Fruit fly (Drosophila melanogaster): ENCODE results near the gene alpha-Est6.

alpha-Est6 gene

DNA sequence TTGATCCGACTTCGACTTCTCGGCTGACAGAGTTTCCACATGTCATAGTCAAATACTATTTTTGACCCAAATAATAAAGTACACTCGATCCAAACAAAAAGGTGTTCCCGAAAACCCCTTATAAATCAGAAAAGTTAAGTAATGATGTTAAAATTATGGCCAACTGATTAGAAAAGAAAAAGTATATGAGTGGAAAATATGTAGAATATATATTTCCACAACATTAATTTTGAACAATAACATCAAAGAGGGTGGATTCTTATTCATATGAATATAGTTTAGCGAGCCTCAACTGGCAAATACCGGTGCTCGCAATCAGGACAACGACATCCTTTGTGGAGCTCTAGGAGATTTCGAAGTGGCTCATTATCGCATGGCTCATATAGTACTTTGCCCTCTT is at the start of gene alpha-Est6:
alpha-Est6 (minus strand) TSS at position 101 of the 400 bp plus-strand sequence.
- TF ChIP-seq usp (GFP tag; optimal IDR thresholded peaks at IDR 0.05) (no peak), EcR (GFP tag; optimal IDR thresholded peaks at IDR 0.05) (no peak), psq (optimal IDR thresholded peaks at IDR 0.05) (no peak), Dll (optimal IDR thresholded peaks at IDR 0.05) (no peak), pan (optimal IDR thresholded peaks at IDR 0.05) (no peak), CG8478 (optimal IDR thresholded peaks at IDR 0.05) (no peak)

DNA sequence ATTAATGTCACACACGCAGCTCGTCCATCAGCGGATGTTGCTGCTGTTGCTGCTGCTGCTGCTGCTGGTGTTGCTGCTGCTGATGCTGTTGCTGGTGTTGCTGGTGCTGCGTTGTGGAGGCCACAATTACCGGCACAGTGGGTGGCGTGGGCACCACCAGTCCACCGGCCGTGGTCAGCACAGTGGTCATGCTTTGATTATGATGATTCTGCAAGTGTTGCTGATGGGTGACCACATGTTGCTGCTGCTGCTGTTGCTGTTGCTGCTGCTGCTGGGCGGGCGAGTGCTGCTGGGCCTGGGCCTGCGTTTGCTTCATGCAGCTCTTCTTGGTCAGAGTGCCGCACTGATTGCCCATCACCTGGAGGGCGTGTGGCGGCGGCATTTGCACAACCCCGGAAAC is 43.7 kb upstream of the alpha-Est6 start:
- TF ChIP-seq Dll (optimal IDR thresholded peaks at IDR 0.05) (no peak), usp (GFP tag; optimal IDR thresholded peaks at IDR 0.05) (no peak), pan (optimal IDR thresholded peaks at IDR 0.05) (no peak), EcR (GFP tag; optimal IDR thresholded peaks at IDR 0.05) (no peak), CG8478 (optimal IDR thresholded peaks at IDR 0.05) (no peak), psq (optimal IDR thresholded peaks at IDR 0.05) (no peak)

DNA sequence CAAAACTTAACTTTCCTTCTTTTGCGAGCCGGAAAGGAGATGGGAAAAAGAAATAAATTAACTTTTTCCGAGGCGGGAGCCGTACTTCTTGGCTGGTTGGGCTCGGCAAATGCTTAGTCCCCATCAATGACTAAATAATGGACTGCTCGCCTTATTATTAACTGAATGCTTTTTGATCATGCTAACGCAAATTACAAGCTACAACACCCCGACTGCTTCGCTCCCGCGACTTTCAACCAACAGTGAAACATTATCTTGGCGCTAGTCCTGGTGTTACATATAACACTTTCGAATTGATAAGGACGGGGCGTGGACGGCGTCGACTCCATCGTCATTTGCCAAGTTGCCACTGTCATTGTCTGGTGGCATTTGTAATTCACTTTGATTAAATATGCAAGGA is 23.1 kb upstream of the alpha-Est6 start, which contains the start of gene CG45545:
CG45545 (plus strand) TSS at position 301 of the 400 bp plus-strand sequence.
- no peak for TF ChIP-seq psq (optimal IDR thresholded peaks at IDR 0.05)
- TF ChIP-seq usp (GFP tag; optimal IDR thresholded peaks at IDR 0.05): no peak
- TF ChIP-seq EcR (GFP tag; optimal IDR thresholded peaks at IDR 0.05): no peak

DNA sequence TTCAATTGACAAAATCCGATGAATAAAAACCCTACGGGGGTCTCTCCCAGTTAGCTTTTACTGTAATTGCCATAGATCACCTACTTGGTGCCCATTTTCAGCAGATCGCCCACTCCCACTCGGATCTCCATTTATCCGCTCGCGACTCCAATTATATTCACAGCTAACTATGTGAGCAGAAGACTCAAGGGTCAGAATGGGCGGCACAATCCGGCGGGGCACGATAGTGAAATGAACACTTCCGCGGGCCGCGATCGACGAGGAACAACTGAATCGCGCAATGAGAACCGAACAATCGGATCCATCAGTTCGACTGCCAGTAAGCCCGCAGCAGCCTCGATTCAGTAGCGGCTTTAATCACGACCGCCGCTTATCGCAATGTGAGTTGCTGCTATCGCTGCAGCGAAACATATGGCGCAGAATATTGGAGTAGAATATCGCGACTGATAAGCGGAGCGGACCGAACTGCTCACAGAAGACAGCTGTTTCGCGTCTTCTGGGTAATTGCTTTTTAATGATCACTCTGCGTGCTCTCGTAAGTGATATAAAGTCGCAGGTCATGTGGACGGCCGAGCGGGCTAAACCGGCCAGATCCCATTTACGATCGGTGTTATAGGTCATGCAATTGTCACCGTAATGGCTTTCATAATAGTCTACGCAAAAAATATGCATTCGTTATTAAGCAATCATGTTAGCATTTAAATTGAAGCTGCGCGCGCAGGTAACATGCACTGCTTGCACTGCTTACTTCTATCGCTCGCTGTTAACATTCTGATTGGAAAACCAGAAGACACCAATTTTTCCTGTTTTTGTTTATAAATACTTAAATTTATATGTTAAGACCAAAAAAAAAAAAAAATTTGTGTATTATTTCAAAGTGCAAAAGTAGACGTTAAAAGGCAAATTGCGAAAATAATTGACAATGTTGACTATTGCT is 20.5 kb upstream of the alpha-Est6 start, which contains the start of gene alpha-Est1:
alpha-Est1 (minus strand) TSS at position 317 of the 937 bp plus-strand sequence.
- no peak for TF ChIP-seq Dll (optimal IDR thresholded peaks at IDR 0.05)
- no peak for TF ChIP-seq pan (optimal IDR thresholded peaks at IDR 0.05)
- TF ChIP-seq CG8478 (optimal IDR thresholded peaks at IDR 0.05): no peak
- no peak for TF ChIP-seq usp (GFP tag; optimal IDR thresholded peaks at IDR 0.05)
- no peak for TF ChIP-seq psq (optimal IDR thresholded peaks at IDR 0.05)
- no peak for TF ChIP-seq EcR (GFP tag; optimal IDR thresholded peaks at IDR 0.05)

DNA sequence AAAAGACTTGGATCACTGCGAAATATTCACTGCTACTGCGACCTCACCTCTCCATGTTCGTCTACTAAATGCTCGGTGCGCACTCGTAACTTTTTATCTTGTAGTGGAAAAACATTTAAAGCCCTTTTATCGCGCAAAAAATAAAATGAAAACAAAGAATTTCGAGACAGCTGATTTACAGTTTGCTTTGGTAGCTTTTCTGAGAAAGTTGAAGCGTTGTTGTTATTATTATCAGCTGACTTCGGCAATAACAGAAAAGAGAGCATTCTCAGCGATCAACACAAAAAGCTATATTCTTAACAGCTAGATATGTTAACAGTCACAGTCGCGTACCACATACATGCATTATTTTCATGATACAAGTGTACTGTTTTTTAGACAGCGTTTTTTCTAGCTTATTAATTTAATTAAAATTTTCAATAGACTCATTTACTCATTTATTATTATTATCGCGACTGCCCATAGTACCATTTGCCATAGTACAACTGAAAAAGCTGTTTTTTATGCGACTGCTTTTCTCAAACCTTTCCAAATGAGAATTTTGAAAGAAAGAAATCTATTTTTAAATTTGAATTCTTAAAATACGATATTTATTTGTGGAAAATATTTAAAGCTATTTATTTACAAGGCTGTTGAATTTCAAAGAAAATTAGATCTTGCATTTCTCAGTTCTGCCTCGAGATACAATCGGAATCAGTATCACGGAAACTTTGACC is 12.7 kb upstream of the alpha-Est6 start, which contains the start of the genes alpha-Est3 and alpha-Est2:
alpha-Est3 (minus strand) TSS at position 487 of the 716 bp plus-strand sequence.
alpha-Est2 (plus strand) TSS at position 666 of the 716 bp plus-strand sequence.
- TF ChIP-seq pan (optimal IDR thresholded peaks at IDR 0.05) (no peak), EcR (GFP tag; optimal IDR thresholded peaks at IDR 0.05) (no peak), Dll (optimal IDR thresholded peaks at IDR 0.05) (no peak), psq (optimal IDR thresholded peaks at IDR 0.05) (no peak)

DNA sequence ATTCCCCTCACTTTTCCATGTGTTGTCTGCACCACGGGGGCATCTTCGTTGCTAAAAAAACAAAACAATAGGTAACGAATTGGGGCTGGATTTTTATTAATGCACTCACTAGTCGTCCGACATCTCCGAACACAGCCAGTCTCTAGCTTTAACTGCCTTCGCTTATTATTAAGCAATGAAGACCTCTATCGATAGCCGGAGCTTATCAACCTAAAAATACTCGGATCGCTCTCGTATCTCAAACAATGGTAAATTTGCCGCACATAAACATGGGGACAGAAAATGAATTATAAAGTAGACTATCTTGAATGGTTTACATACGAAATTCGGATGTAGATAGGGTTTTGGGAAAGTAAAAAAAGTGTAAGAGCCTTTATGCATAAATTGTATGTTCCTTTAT is 9.9 kb upstream of the alpha-Est6 start, which contains the start of gene alpha-Est4:
alpha-Est4 (minus strand) TSS at position 181 of the 400 bp plus-strand sequence.
- TF ChIP-seq pan (optimal IDR thresholded peaks at IDR 0.05) (no peak), Dll (optimal IDR thresholded peaks at IDR 0.05) (no peak), usp (GFP tag; optimal IDR thresholded peaks at IDR 0.05) (no peak), EcR (GFP tag; optimal IDR thresholded peaks at IDR 0.05) (no peak), CG8478 (optimal IDR thresholded peaks at IDR 0.05) (no peak), psq (optimal IDR thresholded peaks at IDR 0.05) (no peak)

DNA sequence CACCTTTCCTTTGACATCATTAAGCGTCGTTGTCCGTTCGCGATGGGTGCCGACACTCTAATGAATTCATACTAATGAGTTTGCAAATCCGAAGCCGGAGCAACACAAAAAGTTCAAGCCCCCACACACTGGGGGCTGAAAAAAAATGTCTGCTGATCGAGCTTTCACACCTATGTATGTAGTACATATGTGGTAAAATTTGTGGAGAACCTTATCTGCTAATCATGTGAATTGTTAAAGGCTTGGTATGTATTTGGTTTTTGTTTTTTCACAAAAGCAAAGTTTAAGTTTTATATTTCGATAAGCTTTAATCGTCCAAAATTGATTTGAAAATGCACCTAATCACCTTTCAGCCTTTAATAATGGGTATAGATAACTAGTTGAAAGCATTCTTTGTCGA is 7.7 kb upstream of the alpha-Est6 start, which contains the start of gene alpha-Est5:
alpha-Est5 (minus strand) TSS at position 110 of the 400 bp plus-strand sequence.
- no peak for TF ChIP-seq Dll (optimal IDR thresholded peaks at IDR 0.05)
- TF ChIP-seq CG8478 (optimal IDR thresholded peaks at IDR 0.05): no peak
- no peak for TF ChIP-seq psq (optimal IDR thresholded peaks at IDR 0.05)
- no peak for TF ChIP-seq pan (optimal IDR thresholded peaks at IDR 0.05)
- no peak for TF ChIP-seq EcR (GFP tag; optimal IDR thresholded peaks at IDR 0.05)
- TF ChIP-seq usp (GFP tag; optimal IDR thresholded peaks at IDR 0.05): no peak

DNA sequence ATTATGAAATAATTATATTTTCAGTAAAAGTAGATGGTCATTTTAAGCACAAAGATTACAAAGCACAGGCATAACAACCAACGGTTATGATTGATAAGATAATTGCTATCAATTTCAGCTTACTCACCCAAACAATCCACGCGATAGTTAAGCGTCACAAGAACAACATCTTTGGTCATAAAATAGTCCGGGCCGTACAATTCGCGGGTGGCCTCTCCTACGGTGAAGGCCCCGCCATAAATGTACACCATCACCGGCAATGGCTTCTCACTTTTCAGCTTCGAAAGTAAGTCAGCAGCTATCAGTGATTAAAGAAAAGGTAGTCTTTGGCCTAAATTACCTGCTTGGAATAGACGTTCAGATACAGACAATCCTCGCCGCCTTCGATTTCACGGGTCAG is 7.0 kb upstream of the alpha-Est6 start:
- TF ChIP-seq psq (optimal IDR thresholded peaks at IDR 0.05) (no peak), pan (optimal IDR thresholded peaks at IDR 0.05) (no peak), EcR (GFP tag; optimal IDR thresholded peaks at IDR 0.05) (no peak), Dll (optimal IDR thresholded peaks at IDR 0.05) (no peak), CG8478 (optimal IDR thresholded peaks at IDR 0.05) (no peak), usp (GFP tag; optimal IDR thresholded peaks at IDR 0.05) (no peak)

DNA sequence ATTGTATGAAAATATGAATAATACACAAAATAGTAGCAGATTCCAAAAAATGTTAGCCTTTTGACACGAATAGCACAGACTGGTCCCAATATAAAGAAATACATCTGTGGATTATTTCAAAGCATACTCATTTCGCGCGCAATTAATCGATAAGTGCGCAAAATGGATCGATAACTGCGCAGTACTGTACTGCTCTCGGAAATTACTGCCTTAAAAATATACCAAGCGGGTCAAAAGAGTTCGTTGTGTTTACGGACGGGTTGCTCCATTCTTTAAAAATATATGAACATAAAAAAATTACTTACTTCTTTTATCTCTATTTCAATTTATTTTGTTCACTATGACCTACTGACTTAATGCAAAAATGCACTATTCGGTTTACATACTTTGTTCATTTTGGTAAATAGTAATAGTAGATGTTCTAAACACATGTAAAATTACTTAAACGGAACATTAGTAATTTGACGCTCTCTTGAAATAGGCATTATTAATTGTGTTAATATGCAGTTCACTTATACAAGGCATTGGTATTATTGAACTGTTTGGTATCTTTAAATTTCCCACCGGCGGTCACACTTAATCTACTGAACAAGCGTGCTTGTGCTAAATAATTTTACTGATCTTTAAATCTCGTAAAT is 1.7 kb upstream of the alpha-Est6 start, which contains the start of the genes Rtnl2 and alphaTub84D:
Rtnl2 (minus strand) TSS at position 58 of the 638 bp plus-strand sequence.
alphaTub84D (plus strand) TSS at position 570 of the 638 bp plus-strand sequence.
- TF ChIP-seq EcR (GFP tag; optimal IDR thresholded peaks at IDR 0.05) (no peak), CG8478 (optimal IDR thresholded peaks at IDR 0.05) (no peak), usp (GFP tag; optimal IDR thresholded peaks at IDR 0.05) (no peak), Dll (optimal IDR thresholded peaks at IDR 0.05) (no peak), pan (optimal IDR thresholded peaks at IDR 0.05) (no peak), psq (optimal IDR thresholded peaks at IDR 0.05) (no peak)

DNA sequence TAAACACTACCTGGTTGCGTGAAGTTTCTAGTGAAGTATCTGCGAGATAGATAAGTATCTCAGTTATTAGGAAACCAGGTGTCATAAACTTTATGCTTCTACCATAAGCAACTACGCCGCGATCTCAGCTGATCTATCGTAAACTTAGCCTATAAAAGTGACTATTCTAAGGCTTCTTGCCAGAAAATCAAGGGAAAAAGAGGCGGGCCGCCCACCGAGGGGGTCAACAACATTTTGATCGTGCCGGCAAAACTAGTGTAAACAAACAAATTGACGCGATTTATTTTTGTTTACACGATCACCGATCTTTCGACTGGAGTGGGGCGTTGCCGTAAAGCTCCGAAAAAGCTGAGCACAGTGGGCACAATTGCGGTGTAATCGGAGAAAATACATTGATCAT is 4.4 kb downstream of the alpha-Est6 start:
- TF ChIP-seq usp (GFP tag; optimal IDR thresholded peaks at IDR 0.05) (no peak), CG8478 (optimal IDR thresholded peaks at IDR 0.05) (no peak), psq (optimal IDR thresholded peaks at IDR 0.05) (no peak), Dll (optimal IDR thresholded peaks at IDR 0.05) (no peak), pan (optimal IDR thresholded peaks at IDR 0.05) (no peak), EcR (GFP tag; optimal IDR thresholded peaks at IDR 0.05) (no peak)

DNA sequence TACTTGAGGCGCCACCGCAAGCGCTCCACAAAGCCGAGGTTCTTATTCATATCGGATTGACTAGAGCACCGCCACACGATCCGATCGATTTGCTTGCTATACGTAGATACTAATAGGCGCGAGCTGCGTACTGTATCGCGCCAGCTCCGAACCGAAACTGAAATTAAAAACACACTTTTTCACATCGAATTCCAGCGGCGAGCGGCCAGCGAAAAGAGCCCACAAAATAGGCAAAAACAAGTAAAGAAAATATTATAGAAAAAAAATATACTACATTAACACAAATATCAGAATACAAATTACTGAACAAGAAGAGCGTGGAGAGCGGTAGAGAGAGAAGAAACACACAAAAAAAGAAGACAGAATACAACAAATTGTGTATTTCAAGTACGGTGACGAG is 5.0 kb downstream of the alpha-Est6 start, which contains the start of gene alpha-Est7:
alpha-Est7 (minus strand) TSS at position 160 of the 400 bp plus-strand sequence.
- TF ChIP-seq EcR (GFP tag; optimal IDR thresholded peaks at IDR 0.05): no peak
- TF ChIP-seq psq (optimal IDR thresholded peaks at IDR 0.05): no peak
- no peak for TF ChIP-seq CG8478 (optimal IDR thresholded peaks at IDR 0.05)
- no peak for TF ChIP-seq Dll (optimal IDR thresholded peaks at IDR 0.05)
- TF ChIP-seq usp (GFP tag; optimal IDR thresholded peaks at IDR 0.05): no peak
- no peak for TF ChIP-seq pan (optimal IDR thresholded peaks at IDR 0.05)
